Fruit fly (Drosophila melanogaster) whole organism, wandering third instar larva: ENCODE data around the gene CG6966.

Source experiments
- CG32264 ChIP-seq: fragments of 200-800 bp; sonication (Bioruptor generic); optimal IDR thresholded peaks from 2 replicates; lab custom pipeline; 2016; ENCODE audit warnings: missing biosample characterization, missing genetic modification characterization
- Dfd ChIP-seq: fragments of >200 bp; optimal IDR thresholded peaks from 2 replicates; lab custom pipeline; 2017; ENCODE audit warnings: missing biosample characterization, missing genetic modification characterization
- Jra ChIP-seq: sonication (Bioruptor generic); optimal IDR thresholded peaks from 2 replicates; lab custom pipeline; 2016; ENCODE audit warnings: missing biosample characterization, missing genetic modification characterization
- N ChIP-seq: fragments of >200 bp; optimal IDR thresholded peaks from 2 replicates; lab custom pipeline; 2018; ENCODE audit warnings: missing biosample characterization, missing external identifiers, missing genetic modification characterization
- Vsx2 ChIP-seq: fragments of 200-300, 225-300 bp; sonication (Bioruptor generic); optimal IDR thresholded peaks from 2 replicates; lab custom pipeline; 2018; ENCODE audit warnings: missing biosample characterization, missing genetic modification characterization; ENCODE audit not compliant: partially characterized antibody
- pan ChIP-seq: fragments of >200 bp; optimal IDR thresholded peaks from 2 replicates; lab custom pipeline; 2017
- tai ChIP-seq: sonication (Bioruptor generic); optimal IDR thresholded peaks from 2 replicates; lab custom pipeline; 2016; ENCODE audit warnings: missing biosample characterization, missing genetic modification characterization
- usp ChIP-seq: fragments of >200 bp; optimal IDR thresholded peaks from 2 replicates; lab custom pipeline; 2017; ENCODE audit warnings: missing biosample characterization, missing genetic modification characterization

DNA sequence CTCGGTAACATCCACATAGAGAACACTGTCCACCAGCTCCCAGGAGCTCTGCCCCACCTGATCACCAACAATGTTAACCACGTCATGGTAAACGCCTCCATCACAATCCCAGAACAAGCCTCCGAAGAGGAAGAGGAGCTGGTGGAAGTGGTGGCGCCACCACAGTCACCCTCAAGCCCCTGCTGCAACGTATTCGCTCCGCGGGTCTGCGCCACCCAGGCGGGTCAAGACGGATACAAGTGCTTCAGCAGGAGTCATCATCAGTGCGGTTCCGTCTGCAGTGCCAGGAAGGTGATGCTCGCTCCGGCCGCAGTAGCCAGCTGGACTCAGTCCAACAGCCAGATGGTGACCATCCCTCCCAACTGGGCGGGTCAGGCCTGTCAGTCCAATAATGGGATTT is 42.8 kb upstream of the CG6966 start:
- TF ChIP-seq Jra (GFP tag; lab: Kevin White, UChicago) (no peak), pan (lab: Kevin White, UChicago) (no peak), tai (no peak), N (GFP tag; lab: Kevin White, UChicago) (no peak), Dfd (GFP tag; lab: Kevin White, UChicago) (no peak), Vsx2 (no peak), CG32264 (GFP tag; lab: Kevin White, UChicago) (no peak), usp (GFP tag; lab: Kevin White, UChicago) (no peak)
